Worm (Caenorhabditis elegans): ENCODE results near the gene swsn-7.
A peak's percentile ranks its signal among the peaks of the same experiment; 100 is the strongest.

swsn-7 gene

DNA sequence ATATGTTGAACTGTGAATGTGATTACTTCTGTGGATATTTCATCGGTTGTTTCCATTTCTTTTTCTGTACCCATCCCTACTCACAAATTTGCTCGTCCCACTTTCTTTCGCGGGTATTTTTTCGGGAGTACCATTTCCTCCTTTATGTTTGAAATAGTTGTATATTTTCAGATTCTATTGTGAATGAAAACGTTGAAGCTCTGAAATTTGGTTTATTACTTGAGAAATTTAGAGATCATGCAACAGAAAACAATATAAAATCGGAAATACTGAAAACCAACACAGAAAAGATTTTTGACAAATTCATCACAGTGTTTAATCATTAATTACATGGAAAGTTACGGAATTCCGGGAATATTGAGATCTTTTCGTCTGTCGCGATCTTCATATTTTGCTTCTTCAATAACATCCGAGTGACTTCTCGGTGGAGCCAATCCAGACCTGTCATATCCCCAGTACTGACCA, 7.0 kb downstream of the swsn-7 start (continued):
- TF ChIP-seq mxl-2 (GFP tag; conservative IDR thresholded peaks at IDR 0.05) (no peak), ceh-28 (tag; optimal IDR thresholded peaks at IDR 0.05) (no peak), lir-3 (tag; optimal IDR thresholded peaks at IDR 0.05) (no peak), tag-97 (GFP tag; IDR thresholded peaks at IDR 0.05) (no peak), ztf-7 (tag; optimal IDR thresholded peaks at IDR 0.05) (no peak), ceh-32 (tag; optimal IDR thresholded peaks at IDR 0.05; ENCODE audit: poor library complexity) (no peak), nhr-42 (GFP tag; IDR thresholded peaks at IDR 0.05) (no peak), T26A8.4 (GFP tag; IDR thresholded peaks at IDR 0.05) (0 out of 2 replicates have a peak, but pooled peaks have one; percentile 48), R02D3.7 (tag; optimal IDR thresholded peaks at IDR 0.05) (no peak), daf-16 (GFP tag; optimal IDR thresholded peaks at IDR 0.05) (peak in 1 of 2 experiments; percentile 16), daf-16 (tag; optimal IDR thresholded peaks at IDR 0.05) (peak; percentile 20), lin-38 (GFP tag; IDR thresholded peaks at IDR 0.05) (peak; percentile 27; the same call in 1 of the 2 replicates), Y75B8A.6 (GFP tag; IDR thresholded peaks at IDR 0.05) (no peak), tra-1 (GFP tag; IDR thresholded peaks at IDR 0.05) (no peak), zag-1 (tag; optimal IDR thresholded peaks at IDR 0.05) (no peak), hlh-11 (tag; optimal IDR thresholded peaks at IDR 0.05) (no peak), madf-5 (GFP tag; IDR thresholded peaks at IDR 0.05) (no peak), dmd-8 (GFP tag; IDR thresholded peaks at IDR 0.05) (no peak), ama-1 (optimal IDR thresholded peaks at IDR 0.05) (peak; percentile 39), lin-15B (tag; optimal IDR thresholded peaks at IDR 0.05) (no peak), sdz-12 (GFP tag; optimal IDR thresholded peaks at IDR 0.05) (peak; percentile 69), nhr-10 (tag; optimal IDR thresholded peaks at IDR 0.05) (no peak), mep-1 (tag; optimal IDR thresholded peaks at IDR 0.05) (peak; percentile 8), ceh-82 (tag; optimal IDR thresholded peaks at IDR 0.05) (no peak), ztf-11 (tag; optimal IDR thresholded peaks at IDR 0.05) (no peak), arid-1 (GFP tag; conservative IDR thresholded peaks at IDR 0.05) (0 out of 2 replicates have a peak, but pooled peaks have one; percentile 3), mxl-3 (GFP tag; optimal IDR thresholded peaks at IDR 0.05) (no peak), nhr-41 (GFP tag; IDR thresholded peaks at IDR 0.05) (0 out of 2 replicates have a peak, but pooled peaks have one; percentile 5), mdl-1 (tag; optimal IDR thresholded peaks at IDR 0.05) (no peak), lin-39 (tag; optimal IDR thresholded peaks at IDR 0.05) (no peak), nhr-25 (tag; optimal IDR thresholded peaks at IDR 0.05; ENCODE audit: borderline replicate concordance, insufficient read depth) (no peak), egl-27 (tag; optimal IDR thresholded peaks at IDR 0.05) (no peak), nhr-6 (tag; optimal IDR thresholded peaks at IDR 0.05) (no peak), dve-1 (tag; optimal IDR thresholded peaks at IDR 0.05; ENCODE audit: insufficient read depth) (peak; percentile 13), Y5F2A.4 (GFP tag; optimal IDR thresholded peaks at IDR 0.05) (no peak), aha-1 (tag) (peak; percentile 83), Y105C5A.15 (GFP tag; IDR thresholded peaks at IDR 0.05) (no peak), lin-1 (GFP tag; IDR thresholded peaks at IDR 0.05) (no peak)

DNA sequence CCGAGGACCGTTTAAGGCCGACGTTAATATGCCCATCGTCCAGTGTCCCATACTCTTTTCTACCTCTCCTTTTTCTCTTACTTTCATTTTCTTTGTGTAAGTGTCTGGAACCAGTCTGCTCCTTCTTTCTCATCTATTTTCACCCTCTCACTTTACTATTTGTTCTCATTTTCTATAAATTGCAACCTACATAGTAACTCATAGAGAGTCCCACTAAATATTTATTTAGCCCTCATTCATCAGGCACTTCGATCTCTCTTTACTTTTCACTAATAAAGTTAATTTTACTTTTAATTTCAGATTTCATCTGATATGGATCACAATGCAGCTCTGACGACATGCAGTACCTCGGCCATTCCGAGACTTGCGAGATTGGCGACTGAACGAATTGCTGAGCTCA, 10.2 kb downstream of the swsn-7 start, which contains the start of gene zyg-11:
zyg-11 (plus strand) TSS at position 301 of the 400 bp plus-strand sequence.
- TF ChIP-seq nhr-28 (tag; optimal IDR thresholded peaks at IDR 0.05), result no peak
- TF ChIP-seq nhr-10 (tag; optimal IDR thresholded peaks at IDR 0.05), result no peak
- no peak for TF ChIP-seq sdz-12 (GFP tag; optimal IDR thresholded peaks at IDR 0.05)
- TF ChIP-seq snpc-1.2 (GFP tag; IDR thresholded peaks at IDR 0.05), result no peak
- TF ChIP-seq nhr-111 (GFP tag; optimal IDR thresholded peaks at IDR 0.05), result no peak
- no peak for TF ChIP-seq nhr-77 (tag; optimal IDR thresholded peaks at IDR 0.05)
- no peak for TF ChIP-seq lin-29 (GFP tag; IDR thresholded peaks at IDR 0.05)
- no peak for TF ChIP-seq rbr-2 (tag; optimal IDR thresholded peaks at IDR 0.05)
- no peak for TF ChIP-seq saeg-2 (GFP tag; IDR thresholded peaks at IDR 0.05)
